Worm (Caenorhabditis elegans): ENCODE measurements around the gene srx-58.

ce11 chrV:15310780-15311179 lies 41.7 kb upstream of the srx-58 start, which contains the start of gene irld-62:
- no peak for TF ChIP-seq unc-62 (GFP tag; optimal IDR thresholded peaks at IDR 0.05)
- TF ChIP-seq mep-1 (tag; optimal IDR thresholded peaks at IDR 0.05) = no peak
- no peak for TF ChIP-seq hlh-1 (tag; optimal IDR thresholded peaks at IDR 0.05)
- no peak for TF ChIP-seq unc-39 (tag; optimal IDR thresholded peaks at IDR 0.05)
- no peak for TF ChIP-seq nhr-2 (tag; optimal IDR thresholded peaks at IDR 0.05)
- no peak for TF ChIP-seq nhr-76 (tag; optimal IDR thresholded peaks at IDR 0.05)
- no peak for TF ChIP-seq ces-1 (GFP tag; optimal IDR thresholded peaks at IDR 0.05)
- TF ChIP-seq nhr-237 (tag; optimal IDR thresholded peaks at IDR 0.05) = no peak
- no peak for TF ChIP-seq nhr-28 (tag; optimal IDR thresholded peaks at IDR 0.05)
- no peak for TF ChIP-seq pha-4 (tag; optimal IDR thresholded peaks at IDR 0.05)
- TF ChIP-seq nhr-12 (tag; optimal IDR thresholded peaks at IDR 0.05) = no peak
- no peak for TF ChIP-seq lin-13 (tag; optimal IDR thresholded peaks at IDR 0.05)

Data from whole organism, mixed stage, embryonic.